Comparison of ENCODE assay signal across 1 fruit fly cellular context in the genomic region with DNA sequence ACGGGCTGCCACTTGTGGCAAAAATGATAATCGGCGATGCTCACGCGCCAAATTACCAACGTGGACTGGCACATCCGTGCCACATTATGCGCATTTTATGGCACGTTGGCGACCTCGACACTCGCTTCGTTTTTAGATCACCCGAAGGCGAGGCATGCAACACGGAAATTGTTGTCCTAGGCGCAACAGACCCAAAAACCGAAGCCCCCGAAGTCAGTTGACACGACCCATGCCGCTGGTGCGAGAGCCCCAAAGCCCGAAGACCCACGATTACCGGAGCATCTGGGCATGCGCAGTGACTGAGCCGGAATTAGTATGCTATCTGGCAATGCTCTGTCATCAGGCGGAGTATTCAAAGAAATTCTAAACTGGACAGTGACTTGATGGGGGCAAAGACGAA.
TF ChIP-seq lines count a peak whose summit lies in the region.

A gene (minus strand): TSS at position 51 of the 400 bp plus-strand sequence.

TF ChIP-seq in whole organism, embryonic, 481 proteins besides CTCF, POLR2A, EP300 and RAD21 (continued from another document):
- no peak for TF ChIP-seq CG10274 (GFP tag; optimal IDR thresholded peaks at IDR 0.05; lab: Kevin White, UChicago)
- no peak for TF ChIP-seq tup (GFP tag; optimal IDR thresholded peaks at IDR 0.05; lab: Kevin White, UChicago)
- peak; percentile 45 for TF ChIP-seq Jarid2 (GFP tag; optimal IDR thresholded peaks at IDR 0.05; lab: Kevin White, UChicago)
- no peak for TF ChIP-seq prd (optimal IDR thresholded peaks at IDR 0.05; lab: Kevin White, UChicago)
- no peak for TF ChIP-seq prd (GFP tag; IDR thresholded peaks at IDR 0.05; lab: Robert Waterston, UW)
- TF ChIP-seq twi (tag; optimal IDR thresholded peaks at IDR 0.05; lab: Kevin White, UChicago): no peak
- no peak for TF ChIP-seq MTF-1 (GFP tag; optimal IDR thresholded peaks at IDR 0.05; lab: Kevin White, UChicago; ENCODE audit: borderline replicate concordance)
- no peak for TF ChIP-seq CG10267 (tag; optimal IDR thresholded peaks at IDR 0.05; lab: Kevin White, UChicago)
- TF ChIP-seq emc (GFP tag; optimal IDR thresholded peaks at IDR 0.05; lab: Kevin White, UChicago): no peak
- TF ChIP-seq abd-A (tag; optimal IDR thresholded peaks at IDR 0.05; lab: Kevin White, UChicago): peak; percentile 69
- no peak for TF ChIP-seq CG16815 (GFP tag; optimal IDR thresholded peaks at IDR 0.05; lab: Kevin White, UChicago)
- TF ChIP-seq CG43689 (GFP tag; IDR thresholded peaks at IDR 0.05; lab: Robert Waterston, UW): no peak
- no peak for TF ChIP-seq ash1 (GFP tag; optimal IDR thresholded peaks at IDR 0.05; lab: Kevin White, UChicago)
- no peak for TF ChIP-seq knrl (GFP tag; IDR thresholded peaks at IDR 0.05; lab: Robert Waterston, UW; ENCODE audit: partially characterized antibody)
- no peak for TF ChIP-seq croc (GFP tag; conservative IDR thresholded peaks at IDR 0.05; lab: Robert Waterston, UW)
- no peak for TF ChIP-seq dpn (GFP tag; optimal IDR thresholded peaks at IDR 0.05; lab: Kevin White, UChicago)
- TF ChIP-seq Dfd (GFP tag; optimal IDR thresholded peaks at IDR 0.05; lab: Kevin White, UChicago): no peak
- TF ChIP-seq lab (GFP tag; optimal IDR thresholded peaks at IDR 0.05; lab: Kevin White, UChicago): no peak
- no peak for TF ChIP-seq CkIIα-i1 (GFP tag; IDR thresholded peaks at IDR 0.05; lab: Robert Waterston, UW)
- no peak for TF ChIP-seq CG8388 (GFP tag; optimal IDR thresholded peaks at IDR 0.05; lab: Kevin White, UChicago)
- no peak for TF ChIP-seq CG17802 (tag; optimal IDR thresholded peaks at IDR 0.05; lab: Kevin White, UChicago)
- TF ChIP-seq CG18619 (GFP tag; optimal IDR thresholded peaks at IDR 0.05; lab: Kevin White, UChicago): no peak
- TF ChIP-seq Lpt (GFP tag; optimal IDR thresholded peaks at IDR 0.05; lab: Kevin White, UChicago): no peak
- no peak for TF ChIP-seq CG2120 (GFP tag; optimal IDR thresholded peaks at IDR 0.05; lab: Kevin White, UChicago)
- no peak for TF ChIP-seq CG14441 (GFP tag; IDR thresholded peaks at IDR 0.05; lab: Robert Waterston, UW)
- no peak for TF ChIP-seq sima (GFP tag; optimal IDR thresholded peaks at IDR 0.05; lab: Kevin White, UChicago)
- no peak for TF ChIP-seq jumu (GFP tag; optimal IDR thresholded peaks at IDR 0.05; lab: Kevin White, UChicago)
- TF ChIP-seq hbn (GFP tag; IDR thresholded peaks at IDR 0.05; lab: Robert Waterston, UW; ENCODE audit: partially characterized antibody): no peak
- TF ChIP-seq HLHmδ (GFP tag; optimal IDR thresholded peaks at IDR 0.05; lab: Kevin White, UChicago): no peak
- no peak for TF ChIP-seq CG31224 (GFP tag; IDR thresholded peaks at IDR 0.05; lab: Robert Waterston, UW)
- no peak for TF ChIP-seq CG32772 (GFP tag; IDR thresholded peaks at IDR 0.05; lab: Robert Waterston, UW)
- TF ChIP-seq CG3065 (GFP tag; optimal IDR thresholded peaks at IDR 0.05; lab: Kevin White, UChicago): no peak
- no peak for TF ChIP-seq CG42726 (GFP tag; IDR thresholded peaks at IDR 0.05; lab: Robert Waterston, UW; ENCODE audit: partially characterized antibody)
- no peak for TF ChIP-seq slou (GFP tag; optimal IDR thresholded peaks at IDR 0.05; lab: Kevin White, UChicago)
- TF ChIP-seq Deaf1 (tag; optimal IDR thresholded peaks at IDR 0.05; lab: Kevin White, UChicago): peak; percentile 99
- TF ChIP-seq B-H2 (GFP tag; optimal IDR thresholded peaks at IDR 0.05; lab: Kevin White, UChicago): no peak
- TF ChIP-seq Kr (GFP tag; optimal IDR thresholded peaks at IDR 0.05; lab: Kevin White, UChicago): no peak
- no peak for TF ChIP-seq Ets97D (GFP tag; optimal IDR thresholded peaks at IDR 0.05; lab: Kevin White, UChicago)
- peak in 1 of 2 experiments; percentile 3 for TF ChIP-seq Trl (optimal IDR thresholded peaks at IDR 0.05; lab: Kevin White, UChicago)
- TF ChIP-seq Trl (GFP tag; optimal IDR thresholded peaks at IDR 0.05; lab: Kevin White, UChicago): no peak
- TF ChIP-seq CG7786 (GFP tag; optimal IDR thresholded peaks at IDR 0.05; lab: Kevin White, UChicago): no peak
- no peak for TF ChIP-seq gcm (GFP tag; optimal IDR thresholded peaks at IDR 0.05; lab: Kevin White, UChicago)
- no peak for TF ChIP-seq onecut (GFP tag; IDR thresholded peaks at IDR 0.05; lab: Robert Waterston, UW)
- no peak for TF ChIP-seq CG3281 (GFP tag; optimal IDR thresholded peaks at IDR 0.05; lab: Kevin White, UChicago)
- no peak for TF ChIP-seq CG31365 (tag; optimal IDR thresholded peaks at IDR 0.05; lab: Kevin White, UChicago)
- TF ChIP-seq Ets65A (GFP tag; lab: Kevin White, UChicago): peak; percentile 27
- no peak for TF ChIP-seq Ada2b (GFP tag; IDR thresholded peaks at IDR 0.05; lab: Robert Waterston, UW)
- TF ChIP-seq CG10431 (GFP tag; optimal IDR thresholded peaks at IDR 0.05; lab: Kevin White, UChicago): no peak
- no peak for TF ChIP-seq zfh2 (GFP tag; optimal IDR thresholded peaks at IDR 0.05; lab: Kevin White, UChicago)
- TF ChIP-seq ewg (GFP tag; optimal IDR thresholded peaks at IDR 0.05; lab: Kevin White, UChicago): peak; percentile 96
- no peak for TF ChIP-seq Myb (GFP tag; optimal IDR thresholded peaks at IDR 0.05; lab: Kevin White, UChicago)
- 0 out of 3 replicates have a peak, but pooled peaks have one; percentile 25 for TF ChIP-seq CG11456 (GFP tag; IDR thresholded peaks at IDR 0.05; lab: Robert Waterston, UW)
- TF ChIP-seq ATbp (GFP tag; optimal IDR thresholded peaks at IDR 0.05; lab: Kevin White, UChicago): no peak
- TF ChIP-seq CG10565 (GFP tag; optimal IDR thresholded peaks at IDR 0.05; lab: Kevin White, UChicago): no peak
- TF ChIP-seq aop (GFP tag; IDR thresholded peaks at IDR 0.05; lab: Robert Waterston, UW): no peak
- no peak for TF ChIP-seq cad (GFP tag; optimal IDR thresholded peaks at IDR 0.05; lab: Kevin White, UChicago)
- no peak for TF ChIP-seq Bteb2 (GFP tag; optimal IDR thresholded peaks at IDR 0.05; lab: Kevin White, UChicago)
- no peak for TF ChIP-seq CG10366 (GFP tag; IDR thresholded peaks at IDR 0.05; lab: Robert Waterston, UW)
- no peak for TF ChIP-seq ham (GFP tag; IDR thresholded peaks at IDR 0.05; lab: Robert Waterston, UW)
- TF ChIP-seq fd3F (GFP tag; optimal IDR thresholded peaks at IDR 0.05; lab: Kevin White, UChicago): no peak
- no peak for TF ChIP-seq pros (GFP tag; optimal IDR thresholded peaks at IDR 0.05; lab: Kevin White, UChicago)
- TF ChIP-seq dmrt11E (tag; optimal IDR thresholded peaks at IDR 0.05; lab: Kevin White, UChicago): no peak
- TF ChIP-seq CG3838 (GFP tag; optimal IDR thresholded peaks at IDR 0.05; lab: Kevin White, UChicago): no peak
